Worm (Caenorhabditis elegans): ENCODE data around the gene hosl-1.

hosl-1 gene

ce11 chrX:4649097-4649496 is 12.2 kb downstream of the hosl-1 start, which contains the start of gene ent-5:
ent-5 (minus strand) TSS chrX:4649197.
- TF ChIP-seq mab-5 (tag; optimal IDR thresholded peaks at IDR 0.05) = no peak
- TF ChIP-seq unc-39 (tag; optimal IDR thresholded peaks at IDR 0.05) = no peak
- TF ChIP-seq unc-62 (GFP tag; optimal IDR thresholded peaks at IDR 0.05) = no peak
- no peak for TF ChIP-seq lin-13 (tag; optimal IDR thresholded peaks at IDR 0.05)
- no peak for TF ChIP-seq lin-32 (GFP tag; optimal IDR thresholded peaks at IDR 0.05)
- no peak for TF ChIP-seq unc-120 (tag; optimal IDR thresholded peaks at IDR 0.05; ENCODE audit: poor library complexity, severe bottlenecking)

ce11 chrX:4651428-4651827 is 14.5 kb downstream of the hosl-1 start:
- TF ChIP-seq flh-1 (GFP tag; optimal IDR thresholded peaks at IDR 0.05) = no peak
- no peak for TF ChIP-seq M03D4.4 (tag; optimal IDR thresholded peaks at IDR 0.05)
- no peak for TF ChIP-seq hlh-1 (tag; optimal IDR thresholded peaks at IDR 0.05)
- no peak for TF ChIP-seq elt-3 (tag; optimal IDR thresholded peaks at IDR 0.05)
- no peak for TF ChIP-seq sem-2 (GFP tag; optimal IDR thresholded peaks at IDR 0.05)
- no peak for TF ChIP-seq nhr-28 (tag; optimal IDR thresholded peaks at IDR 0.05)
- no peak for TF ChIP-seq nhr-76 (tag; optimal IDR thresholded peaks at IDR 0.05)
- TF ChIP-seq ztf-11 (tag; optimal IDR thresholded peaks at IDR 0.05) = no peak
- TF ChIP-seq mab-5 (tag; optimal IDR thresholded peaks at IDR 0.05) = no peak
- TF ChIP-seq ham-2 (GFP tag; optimal IDR thresholded peaks at IDR 0.05) = no peak
- TF ChIP-seq nhr-12 (tag; optimal IDR thresholded peaks at IDR 0.05) = no peak
- TF ChIP-seq unc-120 (tag; optimal IDR thresholded peaks at IDR 0.05; ENCODE audit: poor library complexity, severe bottlenecking) = no peak

- TF ChIP-seq M03D4.4 (tag; optimal IDR thresholded peaks at IDR 0.05) (no peak), unc-39 (tag; optimal IDR thresholded peaks at IDR 0.05) (no peak), sem-2 (GFP tag; optimal IDR thresholded peaks at IDR 0.05) (no peak), mab-5 (tag; optimal IDR thresholded peaks at IDR 0.05) (no peak), lin-13 (tag; optimal IDR thresholded peaks at IDR 0.05) (no peak), sptf-1 (tag; optimal IDR thresholded peaks at IDR 0.05) (no peak), ceh-39 (tag; optimal IDR thresholded peaks at IDR 0.05) (no peak), drap-1 (GFP tag; optimal IDR thresholded peaks at IDR 0.05) (no peak), nhr-28 (tag; optimal IDR thresholded peaks at IDR 0.05) (no peak), pha-4 (tag; optimal IDR thresholded peaks at IDR 0.05) (no peak), cnd-1 (tag; optimal IDR thresholded peaks at IDR 0.05) (no peak), tbx-8 (GFP tag; optimal IDR thresholded peaks at IDR 0.05) (no peak), snpc-4 (tag; optimal IDR thresholded peaks at IDR 0.05) (no peak), elt-3 (tag; optimal IDR thresholded peaks at IDR 0.05) (no peak), elt-1 (tag; optimal IDR thresholded peaks at IDR 0.05; ENCODE audit: borderline replicate concordance, insufficient read depth) (no peak), zip-8 (tag; optimal IDR thresholded peaks at IDR 0.05) (no peak), flh-1 (GFP tag; optimal IDR thresholded peaks at IDR 0.05) (no peak), mep-1 (tag; optimal IDR thresholded peaks at IDR 0.05) (no peak)
Measured at ce11 chrX:4652950-4653349, 16.0 kb downstream of the hosl-1 start.

- no peak for TF ChIP-seq nhr-76 (tag; optimal IDR thresholded peaks at IDR 0.05)
- TF ChIP-seq elt-3 (tag; optimal IDR thresholded peaks at IDR 0.05) = no peak
- no peak for TF ChIP-seq hlh-1 (tag; optimal IDR thresholded peaks at IDR 0.05)
- TF ChIP-seq nhr-12 (tag; optimal IDR thresholded peaks at IDR 0.05) = no peak
- TF ChIP-seq flh-1 (GFP tag; optimal IDR thresholded peaks at IDR 0.05) = no peak
- TF ChIP-seq ztf-11 (tag; optimal IDR thresholded peaks at IDR 0.05) = no peak
- no peak for TF ChIP-seq snpc-4 (tag; optimal IDR thresholded peaks at IDR 0.05)
- TF ChIP-seq ceh-43 (GFP tag; optimal IDR thresholded peaks at IDR 0.05) = no peak
- no peak for TF ChIP-seq nhr-237 (tag; optimal IDR thresholded peaks at IDR 0.05)
- no peak for TF ChIP-seq lsy-2 (tag; optimal IDR thresholded peaks at IDR 0.05)
- no peak for TF ChIP-seq ham-2 (GFP tag; optimal IDR thresholded peaks at IDR 0.05)
- TF ChIP-seq elt-1 (tag; optimal IDR thresholded peaks at IDR 0.05; ENCODE audit: borderline replicate concordance, insufficient read depth) = no peak
- TF ChIP-seq mls-2 (tag; optimal IDR thresholded peaks at IDR 0.05) = no peak
- TF ChIP-seq mep-1 (tag; optimal IDR thresholded peaks at IDR 0.05) = no peak
- TF ChIP-seq lin-32 (GFP tag; optimal IDR thresholded peaks at IDR 0.05) = no peak
- TF ChIP-seq tbx-8 (GFP tag; optimal IDR thresholded peaks at IDR 0.05) = no peak
- TF ChIP-seq nhr-2 (tag; optimal IDR thresholded peaks at IDR 0.05) = no peak
- TF ChIP-seq mab-5 (tag; optimal IDR thresholded peaks at IDR 0.05) = no peak
- TF ChIP-seq cnd-1 (tag; optimal IDR thresholded peaks at IDR 0.05) = no peak
Measured at ce11 chrX:4654057-4654456, 17.1 kb downstream of the hosl-1 start, which contains the start of gene ceh-1. ceh-1 (minus strand) TSS chrX:4654157.

- TF ChIP-seq lsy-2 (tag; optimal IDR thresholded peaks at IDR 0.05) = no peak
Measured at ce11 chrX:4657577-4657976, 20.7 kb downstream of the hosl-1 start.
